Worm (Caenorhabditis elegans) whole organism, midembryonic: ENCODE data around the gene F53F1.3.

Experiments used
- T22C8.4 ChIP-seq: fragments of 200-800 bp; sonication (Bioruptor generic); IDR thresholded peaks from 2 replicates; pipeline ENCODE4 v1.3.6; 2022; ENCODE audit warnings: missing genetic modification characterization, missing compliant biosample characterization
- cog-1 ChIP-seq: sonication (generic microtip); optimal IDR thresholded peaks from 2 replicates; lab custom pipeline; 2016; ENCODE audit warnings: missing genetic modification characterization, missing compliant biosample characterization
- flt-1 ChIP-seq: fragments of 200-800 bp; sonication (Bioruptor generic); IDR thresholded peaks from 2 replicates; pipeline ENCODE4 v1.3.6; 2022; ENCODE audit warnings: missing genetic modification characterization, missing compliant biosample characterization
- klf-2 ChIP-seq: fragments of 200-800 bp; sonication (Bioruptor generic); conservative IDR thresholded peaks from 2 replicates; pipeline ENCODE4 v1.3.6; 2022; ENCODE audit warnings: missing genetic modification reagents, missing genetic modification characterization, missing compliant biosample characterization
- med-1 ChIP-seq: sonication (generic microtip); optimal IDR thresholded peaks from 2 replicates; lab custom pipeline; 2017; ENCODE audit warnings: missing genetic modification characterization, mild to moderate bottlenecking, missing compliant biosample characterization, antibody characterized with exemption, missing genetic modification reagents; ENCODE audit not compliant: insufficient read depth
- ref-1 ChIP-seq: fragments of 200-800 bp; sonication (Bioruptor generic); conservative IDR thresholded peaks from 2 replicates; pipeline ENCODE4 v1.3.6; 2022; ENCODE audit warnings: missing genetic modification reagents, missing genetic modification characterization, missing compliant biosample characterization
- tab-1 ChIP-seq: fragments of 200-800 bp; sonication (Bioruptor generic); IDR thresholded peaks from 2 replicates; pipeline ENCODE4 v1.3.6; 2022; ENCODE audit warnings: missing genetic modification characterization, missing compliant biosample characterization
- ztf-23 ChIP-seq: fragments of 200-800 bp; sonication (Bioruptor generic); IDR thresholded peaks from 2 replicates; pipeline ENCODE4 v1.3.6; 2022; ENCODE audit warnings: missing genetic modification reagents, missing genetic modification characterization, missing compliant biosample characterization
- ztf-29 ChIP-seq: fragments of 200-800 bp; sonication (Bioruptor generic); IDR thresholded peaks from 2 replicates; pipeline ENCODE4 v1.3.6; 2022; ENCODE audit warnings: missing genetic modification reagents, missing genetic modification characterization, missing compliant biosample characterization

The F53F1.3 gene

DNA sequence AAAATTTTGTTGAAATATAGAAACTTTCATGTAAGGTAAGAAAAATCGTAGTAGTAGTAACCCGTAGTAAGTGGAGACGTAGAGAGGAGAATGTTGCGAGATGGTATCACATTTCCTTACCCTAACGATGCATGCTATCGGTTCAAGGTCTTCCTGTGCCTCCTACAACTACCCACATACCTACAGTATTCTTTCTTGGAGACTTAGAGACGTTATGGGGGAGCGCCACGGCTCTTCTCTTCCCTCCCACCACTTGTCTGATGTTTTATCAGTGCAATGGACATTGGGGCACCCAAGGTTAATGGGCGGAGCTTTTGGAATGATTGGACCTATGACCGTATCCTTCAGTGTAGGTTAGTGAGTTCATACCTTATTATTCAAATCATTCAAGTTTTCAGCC, 17.1 kb upstream of the F53F1.3 start:
- TF ChIP-seq ztf-29 (GFP tag; lab: Robert Waterston, UW): no peak
- no peak for TF ChIP-seq cog-1 (tag; lab: Kevin White, UChicago)
- TF ChIP-seq flt-1: 0 out of 2 replicates have a peak, but pooled peaks have one; percentile 25

DNA sequence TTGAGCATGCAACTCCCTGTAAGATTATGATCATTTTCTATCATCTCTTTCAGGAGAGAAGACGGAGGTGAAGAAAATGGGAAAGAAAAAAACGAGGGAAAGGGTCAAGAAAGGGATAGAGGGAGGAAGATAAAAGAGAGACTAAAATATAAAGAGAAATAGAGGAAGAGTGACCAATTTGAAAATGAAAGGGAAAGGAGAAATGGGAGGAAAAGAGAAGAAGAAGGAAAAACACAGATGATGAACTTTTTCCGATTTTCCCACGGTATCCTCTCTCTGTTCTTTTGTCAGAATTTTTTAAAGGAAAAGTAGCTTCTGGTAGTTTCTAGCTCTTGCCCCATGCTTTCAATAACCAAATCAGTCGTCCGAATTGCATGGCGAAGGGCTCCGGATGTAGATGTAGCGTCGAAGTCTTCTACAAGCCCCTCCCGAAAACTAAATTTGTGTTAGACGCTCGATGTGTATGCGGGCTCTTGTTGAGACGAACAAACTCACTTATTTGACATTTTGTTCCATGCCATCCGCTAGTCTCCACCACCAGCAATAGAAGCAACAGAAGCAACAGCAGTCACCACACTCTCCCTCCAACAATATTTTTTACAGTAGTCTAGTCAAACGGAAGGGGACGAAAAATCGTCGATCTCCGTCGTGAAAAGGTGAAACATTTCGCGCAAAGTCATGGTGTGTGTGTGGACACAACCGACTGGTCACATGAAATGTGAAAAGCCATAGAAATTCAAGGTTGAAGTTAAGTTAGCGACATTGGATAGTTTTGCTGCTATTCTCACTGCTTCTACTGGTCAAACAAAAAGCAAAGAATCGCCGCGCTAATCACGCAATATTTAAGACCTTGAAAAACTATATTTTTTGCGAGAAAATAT, 16.4 kb upstream of the F53F1.3 start, which contains the start of gene somi-1:
Gene somi-1, minus strand, starts transcription at position 18 of the 881 bp plus-strand sequence.
- TF ChIP-seq ztf-23 (GFP tag; lab: Robert Waterston, UW) (peak; percentile 15; the same call in 1 of the 2 replicates), tab-1 (GFP tag; lab: Robert Waterston, UW) (no peak), flt-1 (no peak)

ce11 chrV:13393333-13393803, 14.7 kb upstream of the F53F1.3 start:
- no peak for TF ChIP-seq ztf-23 (GFP tag; lab: Robert Waterston, UW)
- TF ChIP-seq flt-1: peak; percentile 34; the same call in 1 of the 2 replicates

- no peak for TF ChIP-seq med-1 (GFP tag; lab: Kevin White, UChicago)
- TF ChIP-seq ztf-23 (GFP tag; lab: Robert Waterston, UW): 0 out of 2 replicates have a peak, but pooled peaks have one; percentile 12
Measured at ce11 chrV:13394968-13395367, 13.1 kb upstream of the F53F1.3 start.

DNA sequence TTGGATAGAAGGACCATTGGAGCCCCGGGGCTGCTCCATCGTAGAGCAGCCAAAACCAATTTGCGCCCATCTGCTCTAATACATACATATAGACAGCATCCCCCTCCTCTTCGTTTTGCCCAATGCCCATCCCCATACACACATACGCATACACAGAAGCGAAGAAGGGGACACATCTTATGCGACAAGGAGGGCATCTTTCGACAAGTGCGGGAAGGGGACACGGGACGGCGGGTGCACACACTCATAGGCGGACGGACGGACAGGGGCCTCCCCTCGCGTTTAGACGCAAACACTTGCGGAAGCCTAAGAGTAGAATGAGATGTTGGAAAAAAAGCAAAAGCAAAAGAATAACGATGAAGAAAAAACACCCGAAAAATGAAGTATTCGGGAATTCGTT, 11.6 kb upstream of the F53F1.3 start:
- no peak for TF ChIP-seq T22C8.4 (GFP tag; lab: Robert Waterston, UW)
- 0 out of 2 replicates have a peak, but pooled peaks have one; percentile 39 for TF ChIP-seq ztf-23 (GFP tag; lab: Robert Waterston, UW)
- TF ChIP-seq ztf-29 (GFP tag; lab: Robert Waterston, UW): 0 out of 2 replicates have a peak, but pooled peaks have one; percentile 27
- TF ChIP-seq cog-1 (tag; lab: Kevin White, UChicago): peak; percentile 65
- TF ChIP-seq ref-1 (GFP tag; lab: Robert Waterston, UW): no peak
- no peak for TF ChIP-seq tab-1 (GFP tag; lab: Robert Waterston, UW)
- no peak for TF ChIP-seq med-1 (GFP tag; lab: Kevin White, UChicago)
- TF ChIP-seq flt-1: peak; percentile 71
- 0 out of 2 replicates have a peak, but pooled peaks have one; percentile 43 for TF ChIP-seq klf-2

DNA sequence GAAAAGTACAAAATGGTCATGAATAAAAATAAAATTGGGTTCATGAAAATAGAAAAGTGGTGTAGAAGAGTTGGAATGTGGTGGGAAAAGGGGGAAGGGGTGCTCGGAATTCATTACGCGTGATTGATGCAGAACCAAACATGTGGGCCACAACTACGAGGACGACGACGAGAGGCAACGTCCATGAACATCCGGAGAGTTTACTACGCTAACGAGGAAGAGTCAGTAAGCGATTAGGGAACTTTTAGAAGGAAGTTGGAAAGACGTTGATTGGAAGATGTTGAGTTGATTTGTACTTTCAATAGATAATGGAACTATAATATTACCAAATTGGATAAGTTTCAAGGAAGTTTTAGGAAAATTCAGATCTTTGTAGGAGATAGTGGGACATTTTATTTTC, 6.4 kb upstream of the F53F1.3 start:
- TF ChIP-seq tab-1 (GFP tag; lab: Robert Waterston, UW): no peak
- TF ChIP-seq ref-1 (GFP tag; lab: Robert Waterston, UW): no peak
- TF ChIP-seq klf-2: no peak
- TF ChIP-seq ztf-23 (GFP tag; lab: Robert Waterston, UW): no peak
- no peak for TF ChIP-seq med-1 (GFP tag; lab: Kevin White, UChicago)
- no peak for TF ChIP-seq ztf-29 (GFP tag; lab: Robert Waterston, UW)
- no peak for TF ChIP-seq cog-1 (tag; lab: Kevin White, UChicago)

- TF ChIP-seq ref-1 (GFP tag; lab: Robert Waterston, UW) (no peak), klf-2 (no peak)
Measured at ce11 chrV:13402524-13402923, 5.5 kb upstream of the F53F1.3 start.

- no peak for TF ChIP-seq ztf-23 (GFP tag; lab: Robert Waterston, UW)
- TF ChIP-seq klf-2: no peak
- TF ChIP-seq T22C8.4 (GFP tag; lab: Robert Waterston, UW): no peak
- no peak for TF ChIP-seq flt-1
Measured at ce11 chrV:13406032-13406431, 2.0 kb upstream of the F53F1.3 start, which contains the start of gene cutl-1. Gene cutl-1, minus strand, starts transcription at chrV:13406114.

DNA sequence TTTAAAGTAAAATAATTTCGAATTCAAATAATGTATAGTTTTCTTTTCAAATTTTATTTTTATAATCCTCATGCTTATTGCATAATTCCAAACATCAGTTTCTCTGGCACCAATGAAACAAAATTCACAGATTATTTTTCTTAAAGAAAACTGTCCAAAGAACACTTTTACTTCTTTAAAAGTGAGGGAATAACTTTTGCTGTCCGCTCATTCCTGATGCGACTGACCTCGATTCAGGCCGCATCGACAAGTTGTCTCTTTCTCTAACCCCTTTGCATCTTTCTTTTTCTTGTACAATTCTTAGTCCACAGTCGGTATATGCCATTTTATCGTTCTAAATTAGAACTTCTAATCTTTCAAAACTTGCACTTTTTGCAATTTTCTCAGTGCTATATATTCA, 1.5 kb upstream of the F53F1.3 start, which contains the start of gene F53F1.2:
Gene F53F1.2, plus strand, starts transcription at position 306 of the 400 bp plus-strand sequence.
- TF ChIP-seq flt-1 (no peak), med-1 (GFP tag; lab: Kevin White, UChicago) (no peak), T22C8.4 (GFP tag; lab: Robert Waterston, UW) (no peak), ref-1 (GFP tag; lab: Robert Waterston, UW) (no peak), klf-2 (no peak), ztf-23 (GFP tag; lab: Robert Waterston, UW) (no peak), cog-1 (tag; lab: Kevin White, UChicago) (no peak), tab-1 (GFP tag; lab: Robert Waterston, UW) (no peak), ztf-29 (GFP tag; lab: Robert Waterston, UW) (no peak)

DNA sequence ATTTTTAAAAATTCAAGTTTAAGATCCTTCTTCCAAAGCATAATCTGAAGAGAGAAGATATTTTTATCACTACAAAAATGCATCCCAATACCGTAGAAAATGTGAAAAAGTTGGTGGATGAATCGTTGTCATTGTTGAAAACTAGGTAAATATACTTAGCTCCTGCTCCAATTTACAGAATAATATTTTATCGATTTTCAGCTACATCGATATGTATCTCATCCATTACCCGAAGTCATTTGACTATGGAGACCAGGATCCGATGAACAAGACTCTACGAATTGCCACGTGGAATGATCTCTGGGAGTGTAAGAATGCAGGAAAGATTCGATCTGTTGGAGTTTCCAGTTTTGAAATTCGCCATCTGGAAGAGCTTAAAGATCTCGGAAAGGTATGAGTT, 398 bp downstream of the F53F1.3 start:
- TF ChIP-seq ref-1 (GFP tag; lab: Robert Waterston, UW): no peak
- no peak for TF ChIP-seq T22C8.4 (GFP tag; lab: Robert Waterston, UW)
- TF ChIP-seq tab-1 (GFP tag; lab: Robert Waterston, UW): no peak
- TF ChIP-seq flt-1: no peak
- no peak for TF ChIP-seq klf-2
- no peak for TF ChIP-seq cog-1 (tag; lab: Kevin White, UChicago)
- no peak for TF ChIP-seq med-1 (GFP tag; lab: Kevin White, UChicago)
- TF ChIP-seq ztf-23 (GFP tag; lab: Robert Waterston, UW): no peak
- no peak for TF ChIP-seq ztf-29 (GFP tag; lab: Robert Waterston, UW)
